Fruit fly (Drosophila melanogaster): ENCODE results near the gene CG33116.
A peak's percentile ranks its signal among the peaks of the same experiment; 100 is the strongest.

The CG33116 gene

DNA sequence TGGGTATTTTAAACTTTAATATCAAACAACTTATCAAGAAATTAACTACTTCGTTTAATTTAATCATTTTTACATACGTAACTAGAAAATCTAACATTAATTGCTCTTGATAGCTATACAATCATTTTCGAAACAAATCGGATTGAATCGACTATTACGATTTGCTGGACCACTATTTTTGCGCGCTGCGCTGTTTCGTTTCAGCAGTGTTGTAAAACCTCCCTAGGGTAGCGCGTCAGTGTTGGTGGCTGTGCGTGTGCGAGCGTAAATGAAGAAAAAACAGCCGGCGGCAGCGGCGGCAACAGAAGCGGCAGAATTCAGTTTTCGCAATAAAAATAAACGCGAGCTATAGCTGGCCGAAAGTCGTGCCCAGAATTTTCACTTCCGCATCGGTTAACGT, at the start of gene CG33116 (continued):
- TF ChIP-seq ac (GFP tag; optimal IDR thresholded peaks at IDR 0.05) = peak; percentile 52
- TF ChIP-seq Gug (GFP tag; IDR thresholded peaks at IDR 0.05) = peak; percentile 72
- peak; percentile 46 for TF ChIP-seq psq (GFP tag; optimal IDR thresholded peaks at IDR 0.05)
- peak; percentile 84 for TF ChIP-seq NC2β (GFP tag; optimal IDR thresholded peaks at IDR 0.05)
- TF ChIP-seq nom (GFP tag; optimal IDR thresholded peaks at IDR 0.05) = peak; percentile 70
- peak; percentile 59 for TF ChIP-seq CG17802 (tag; optimal IDR thresholded peaks at IDR 0.05)
- no peak for TF ChIP-seq tll (GFP tag; optimal IDR thresholded peaks at IDR 0.05)
- peak; percentile 67 for TF ChIP-seq salm (tag; optimal IDR thresholded peaks at IDR 0.05)
- TF ChIP-seq gsb (GFP tag; IDR thresholded peaks at IDR 0.05) = peak; percentile 63
- no peak for TF ChIP-seq hb (GFP tag; IDR thresholded peaks at IDR 0.05; ENCODE audit: partially characterized antibody)
- peak; percentile 71 for TF ChIP-seq CG4617 (GFP tag; optimal IDR thresholded peaks at IDR 0.05; ENCODE audit: borderline replicate concordance)
- peak; percentile 41 for TF ChIP-seq CG15479 (GFP tag; optimal IDR thresholded peaks at IDR 0.05)
- TF ChIP-seq CG30431 (GFP tag; optimal IDR thresholded peaks at IDR 0.05) = peak; percentile 70
- peak; percentile 85 for TF ChIP-seq zfh1 (GFP tag; IDR thresholded peaks at IDR 0.05)
- TF ChIP-seq Usf (GFP tag; optimal IDR thresholded peaks at IDR 0.05) = peak; percentile 65
- peak; percentile 74 for TF ChIP-seq CG13296 (GFP tag; optimal IDR thresholded peaks at IDR 0.05)
- peak; percentile 85 for TF ChIP-seq pum (GFP tag; optimal IDR thresholded peaks at IDR 0.05)
- peak; percentile 75 for TF ChIP-seq dm (GFP tag; optimal IDR thresholded peaks at IDR 0.05)
- peak; percentile 45 for TF ChIP-seq CG8281 (tag; optimal IDR thresholded peaks at IDR 0.05)
- TF ChIP-seq CG11504 (tag; optimal IDR thresholded peaks at IDR 0.05) = peak; percentile 84
- TF ChIP-seq CG3407 (GFP tag; optimal IDR thresholded peaks at IDR 0.05) = peak; percentile 66
- peak; percentile 23 for TF ChIP-seq TFAM (GFP tag; optimal IDR thresholded peaks at IDR 0.05)
- peak; percentile 88 for TF ChIP-seq fu2 (GFP tag; optimal IDR thresholded peaks at IDR 0.05)
- no peak for TF ChIP-seq Lpt (GFP tag; optimal IDR thresholded peaks at IDR 0.05)
- peak; percentile 30 for TF ChIP-seq CG6683 (GFP tag; optimal IDR thresholded peaks at IDR 0.05)
- TF ChIP-seq CG16813 (GFP tag; IDR thresholded peaks at IDR 0.05; ENCODE audit: partially characterized antibody) = no peak
- TF ChIP-seq fd64A (GFP tag; optimal IDR thresholded peaks at IDR 0.05) = peak; percentile 34
- TF ChIP-seq CG2120 (GFP tag; optimal IDR thresholded peaks at IDR 0.05) = peak; percentile 91
- peak; percentile 85 for TF ChIP-seq az2 (GFP tag; optimal IDR thresholded peaks at IDR 0.05)
- TF ChIP-seq CG10321 (GFP tag; IDR thresholded peaks at IDR 0.05) = no peak
- TF ChIP-seq ERR (GFP tag; optimal IDR thresholded peaks at IDR 0.05) = peak; percentile 60
- TF ChIP-seq Xrp1 (GFP tag; IDR thresholded peaks at IDR 0.05) = peak; percentile 77
- TF ChIP-seq toy (GFP tag; IDR thresholded peaks at IDR 0.05) = peak; percentile 24; the same call in 1 of the 2 replicates
- peak; percentile 51 for TF ChIP-seq CG14050 (GFP tag; IDR thresholded peaks at IDR 0.05)
- TF ChIP-seq tgo (GFP tag; IDR thresholded peaks at IDR 0.05) = peak; percentile 75
- TF ChIP-seq sd (tag; optimal IDR thresholded peaks at IDR 0.05) = peak; percentile 51
- peak; percentile 76 for TF ChIP-seq CG1529 (GFP tag; optimal IDR thresholded peaks at IDR 0.05)
- TF ChIP-seq ranshi (GFP tag; IDR thresholded peaks at IDR 0.05) = peak; percentile 77; the same call in 1 of the 2 replicates
- peak; percentile 36 for TF ChIP-seq kay (GFP tag; optimal IDR thresholded peaks at IDR 0.05)
- no peak for TF ChIP-seq Dfd (GFP tag; optimal IDR thresholded peaks at IDR 0.05)
- peak; percentile 81 for TF ChIP-seq CG12659 (GFP tag; optimal IDR thresholded peaks at IDR 0.05)
- no peak for TF ChIP-seq CG7928 (GFP tag; optimal IDR thresholded peaks at IDR 0.05)
- TF ChIP-seq CG13624 (GFP tag; optimal IDR thresholded peaks at IDR 0.05) = peak; percentile 85
- peak; percentile 49 for TF ChIP-seq CG43689 (GFP tag; IDR thresholded peaks at IDR 0.05)
- peak; percentile 77 to 80 for TF ChIP-seq Pdp1 (GFP tag; optimal IDR thresholded peaks at IDR 0.05)
- TF ChIP-seq sna (GFP tag; IDR thresholded peaks at IDR 0.05; ENCODE audit: partially characterized antibody) = no peak
- peak; percentile 73 for TF ChIP-seq CG7987 (GFP tag; optimal IDR thresholded peaks at IDR 0.05)
- TF ChIP-seq CG5953 (GFP tag; IDR thresholded peaks at IDR 0.05) = peak; percentile 70
- TF ChIP-seq gem (tag; optimal IDR thresholded peaks at IDR 0.05) = peak; percentile 85
- peak; percentile 74 for TF ChIP-seq CG3281 (GFP tag; optimal IDR thresholded peaks at IDR 0.05)
